Fruit fly (Drosophila melanogaster) whole organism, pupa: Measurements from ENCODE around the gene CG13898.

Source experiments
- CG10348 ChIP-seq: fragments of 200-800 bp; sonication (Bioruptor generic); IDR thresholded peaks from 2 replicates; pipeline ENCODE4 v1.3.6; 2022; ENCODE audit warnings: missing biosample characterization, missing genetic modification characterization
- CG12605 ChIP-seq: fragments of 200-800 bp; sonication (Bioruptor generic); IDR thresholded peaks from 2 replicates; pipeline ENCODE4 v1.3.6; 2022; ENCODE audit warnings: missing biosample characterization, missing genetic modification characterization
- CG13204 ChIP-seq: fragments of 200-800 bp; sonication (Bioruptor generic); optimal IDR thresholded peaks from 2 replicates; lab custom pipeline; 2018; ENCODE audit warnings: missing biosample characterization, mild to moderate bottlenecking, missing genetic modification characterization, moderate library complexity
- CG14655 ChIP-seq: fragments of 200-800 bp; sonication (Bioruptor generic); optimal IDR thresholded peaks from 3 replicates; lab custom pipeline; 2017; ENCODE audit warnings: mild to moderate bottlenecking, missing biosample characterization, missing genetic modification reagents, missing genetic modification characterization
- CG15710 ChIP-seq: fragments of 200-800 bp; sonication (Bioruptor generic); optimal IDR thresholded peaks from 2 replicates; lab custom pipeline; 2018; ENCODE audit warnings: missing biosample characterization, mild to moderate bottlenecking, missing genetic modification characterization, moderate library complexity
- CG17806 ChIP-seq: fragments of 200-800 bp; sonication (Bioruptor generic); optimal IDR thresholded peaks from 2 replicates; lab custom pipeline; 2018; ENCODE audit warnings: missing biosample characterization, mild to moderate bottlenecking, missing genetic modification characterization, moderate library complexity
- CG32121 ChIP-seq: fragments of 200-800 bp; sonication (Bioruptor generic); IDR thresholded peaks from 2 replicates; pipeline ENCODE4 v1.3.6; 2022; ENCODE audit warnings: missing biosample characterization, missing genetic modification characterization
- CG34367 ChIP-seq: fragments of 200-800 bp; sonication (Bioruptor generic); optimal IDR thresholded peaks from 2 replicates; lab custom pipeline; 2018; ENCODE audit warnings: missing biosample characterization, mild to moderate bottlenecking, missing genetic modification characterization
- CG4496 ChIP-seq: fragments of 200-800 bp; sonication (Bioruptor generic); IDR thresholded peaks from 3 replicates; pipeline ENCODE4 v1.3.6; 2022; ENCODE audit warnings: missing biosample characterization, missing genetic modification characterization
- CG8159 ChIP-seq: fragments of 200-800 bp; sonication (Bioruptor generic); optimal IDR thresholded peaks from 3 replicates; lab custom pipeline; 2018; ENCODE audit warnings: missing biosample characterization, mild to moderate bottlenecking, missing genetic modification characterization, moderate library complexity
- CG8301 ChIP-seq: fragments of 200-800 bp; sonication (Bioruptor generic); optimal IDR thresholded peaks from 2 replicates; lab custom pipeline; 2018; ENCODE audit warnings: missing biosample characterization, mild to moderate bottlenecking, missing genetic modification characterization
- CG9948 ChIP-seq: fragments of 200-800 bp; sonication (Bioruptor generic); optimal IDR thresholded peaks from 2 replicates; lab custom pipeline; 2018; ENCODE audit warnings: missing biosample characterization, mild to moderate bottlenecking, missing genetic modification characterization, moderate library complexity
- D1 ChIP-seq: fragments of 200-800 bp; sonication (Bioruptor generic); optimal IDR thresholded peaks from 2 replicates; lab custom pipeline; 2018; ENCODE audit warnings: missing biosample characterization, mild to moderate bottlenecking, missing genetic modification characterization, moderate library complexity
- EcR ChIP-seq: fragments of 200-800 bp; sonication (Bioruptor generic); optimal IDR thresholded peaks from 3 replicates; lab custom pipeline; 2019; ENCODE audit warnings: missing biosample characterization, missing genetic modification characterization, mild to moderate bottlenecking, moderate library complexity, missing genetic modification reagents
- Ets98B ChIP-seq: fragments of 200-800 bp; sonication (Bioruptor generic); IDR thresholded peaks from 2 replicates; pipeline ENCODE4 v1.3.6; 2022; ENCODE audit warnings: missing biosample characterization, missing genetic modification characterization
- Pif1A ChIP-seq: fragments of 200-800 bp; sonication (Bioruptor generic); optimal IDR thresholded peaks from 3 replicates; lab custom pipeline; 2016; ENCODE audit warnings: missing biosample characterization, missing genetic modification characterization
- Pif1B ChIP-seq: fragments of 200-800 bp; sonication (Bioruptor generic); optimal IDR thresholded peaks from 3 replicates; lab custom pipeline; 2016; ENCODE audit warnings: missing biosample characterization, missing genetic modification characterization
- Snoo ChIP-seq: fragments of 200-800 bp; sonication (Bioruptor generic); optimal IDR thresholded peaks from 3 replicates; lab custom pipeline; 2017; ENCODE audit warnings: missing biosample characterization, mild to moderate bottlenecking, missing genetic modification characterization, inconsistent platforms
- fd96Ca ChIP-seq: fragments of 200-800 bp; sonication (Bioruptor generic); IDR thresholded peaks from 3 replicates; pipeline ENCODE4 v1.3.6; 2022; ENCODE audit warnings: missing biosample characterization, missing genetic modification characterization
- gl ChIP-seq: fragments of 200-800 bp; sonication (Bioruptor generic); optimal IDR thresholded peaks from 2 replicates; lab custom pipeline; 2018; ENCODE audit warnings: missing biosample characterization, mild to moderate bottlenecking, missing genetic modification characterization
- rn ChIP-seq: fragments of 200-800 bp; sonication (Bioruptor generic); IDR thresholded peaks from 2 replicates; pipeline ENCODE4 v1.3.6; 2022; ENCODE audit warnings: missing biosample characterization, missing genetic modification characterization

CG13898 gene

DNA sequence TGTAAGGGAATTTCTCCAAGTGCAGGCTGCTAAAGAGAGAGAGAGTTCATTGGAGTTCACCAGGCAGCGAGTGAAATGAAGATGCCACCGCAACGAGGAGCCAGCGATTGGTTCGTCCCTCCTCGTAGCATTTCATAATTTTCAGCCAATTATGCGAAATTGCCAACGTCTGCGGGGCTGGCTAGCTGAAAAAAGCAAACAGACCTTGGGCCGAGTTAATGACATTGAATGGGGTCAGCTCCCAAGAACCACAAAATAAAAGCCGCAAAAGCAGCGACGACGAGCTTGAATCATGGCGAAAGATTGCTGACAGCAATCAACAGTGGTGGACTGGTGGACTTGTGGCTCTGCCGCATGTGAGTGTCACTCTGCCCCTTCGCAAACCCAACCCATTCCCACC lies 19.7 kb upstream of the CG13898 start:
- no peak for TF ChIP-seq CG12605
- no peak for TF ChIP-seq D1 (tag; lab: Kevin White, UChicago)
- TF ChIP-seq EcR (GFP tag; lab: Kevin White, UChicago): peak; percentile 90

DNA sequence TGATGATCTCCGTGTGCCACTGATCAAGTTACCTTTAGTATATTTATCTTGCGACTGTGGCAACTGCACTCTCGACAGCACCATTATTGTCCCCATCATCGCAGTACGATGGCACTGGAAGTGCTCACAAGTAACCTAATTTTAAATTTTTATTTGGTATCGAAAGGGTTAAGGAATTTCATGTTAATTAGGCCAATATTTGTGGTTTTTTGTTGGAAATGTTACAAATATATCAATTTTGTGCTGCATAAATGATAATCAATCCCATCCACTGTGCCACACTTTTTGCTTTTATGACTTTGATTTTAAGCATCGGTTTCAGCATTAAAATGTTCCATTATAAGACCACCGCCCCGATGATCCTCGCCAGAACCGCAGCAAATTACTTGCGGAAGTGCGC lies 18.8 kb upstream of the CG13898 start:
- TF ChIP-seq CG15710 (tag; lab: Kevin White, UChicago) (peak; percentile 77), CG8159 (tag; lab: Kevin White, UChicago) (peak; percentile 82), gl (tag; lab: Kevin White, UChicago) (peak; percentile 56), rn (no peak), EcR (GFP tag; lab: Kevin White, UChicago) (no peak), Snoo (peak; percentile 67), CG9948 (tag; lab: Kevin White, UChicago) (peak; percentile 70), CG17806 (tag; lab: Kevin White, UChicago) (peak; percentile 78), CG34367 (tag; lab: Kevin White, UChicago) (peak; percentile 64), D1 (tag; lab: Kevin White, UChicago) (peak; percentile 53), CG14655 (peak; percentile 70), fd96Ca (peak; percentile 61), Pif1A (GFP tag; lab: Kevin White, UChicago) (peak; percentile 61), CG12605 (0 out of 2 replicates have a peak, but pooled peaks have one; percentile 45), CG8301 (peak; percentile 61), CG32121 (GFP tag; lab: Robert Waterston, UW) (no peak), CG10348 (GFP tag; lab: Robert Waterston, UW) (no peak), CG4496 (GFP tag; lab: Robert Waterston, UW) (peak; percentile 70), Pif1B (GFP tag; lab: Kevin White, UChicago) (peak; percentile 70)

- peak; percentile 83 for TF ChIP-seq CG9948 (tag; lab: Kevin White, UChicago)
- peak; percentile 75 for TF ChIP-seq EcR (GFP tag; lab: Kevin White, UChicago)
- peak; percentile 67 for TF ChIP-seq CG34367 (tag; lab: Kevin White, UChicago)
- peak; percentile 57 for TF ChIP-seq rn
- TF ChIP-seq CG32121 (GFP tag; lab: Robert Waterston, UW): peak; percentile 46; the same call in 1 of the 2 replicates
- peak; percentile 82 for TF ChIP-seq Pif1B (GFP tag; lab: Kevin White, UChicago)
- TF ChIP-seq Pif1A (GFP tag; lab: Kevin White, UChicago): peak; percentile 78
- TF ChIP-seq CG8159 (tag; lab: Kevin White, UChicago): peak; percentile 89
- peak; percentile 11 for TF ChIP-seq CG13204 (GFP tag; lab: Kevin White, UChicago)
- TF ChIP-seq CG14655: peak; percentile 85
- peak; percentile 67 for TF ChIP-seq gl (tag; lab: Kevin White, UChicago)
- TF ChIP-seq Ets98B (GFP tag; lab: Robert Waterston, UW): peak; percentile 66
- peak; percentile 86 for TF ChIP-seq Snoo
- TF ChIP-seq D1 (tag; lab: Kevin White, UChicago): peak; percentile 66
- peak; percentile 81; the same call in 2 of the 3 replicates for TF ChIP-seq fd96Ca
- peak; percentile 76 for TF ChIP-seq CG8301
- TF ChIP-seq CG4496 (GFP tag; lab: Robert Waterston, UW): peak; percentile 80
- TF ChIP-seq CG15710 (tag; lab: Kevin White, UChicago): peak; percentile 71
- TF ChIP-seq CG10348 (GFP tag; lab: Robert Waterston, UW): no peak
- peak; percentile 90 for TF ChIP-seq CG17806 (tag; lab: Kevin White, UChicago)
- TF ChIP-seq CG12605: peak; percentile 69; the same call in 1 of the 2 replicates
These were observed 18.1 kb upstream of the CG13898 start for dm6 chr3L:821951-822350.

- TF ChIP-seq rn (0 out of 2 replicates have a peak, but pooled peaks have one; percentile 18), CG14655 (no peak), EcR (GFP tag; lab: Kevin White, UChicago) (no peak), CG8159 (tag; lab: Kevin White, UChicago) (no peak), fd96Ca (peak; percentile 37; the same call in 1 of the 3 replicates), Ets98B (GFP tag; lab: Robert Waterston, UW) (peak; percentile 38), CG4496 (GFP tag; lab: Robert Waterston, UW) (peak; percentile 19; the same call in 1 of the 3 replicates), CG34367 (tag; lab: Kevin White, UChicago) (no peak), CG9948 (tag; lab: Kevin White, UChicago) (peak; percentile 1), CG13204 (GFP tag; lab: Kevin White, UChicago) (no peak), CG15710 (tag; lab: Kevin White, UChicago) (no peak), Snoo (no peak), D1 (tag; lab: Kevin White, UChicago) (no peak)
These were observed 17.2 kb upstream of the CG13898 start for dm6 chr3L:820975-821598.

dm6 chr3L:820332-820731 lies 16.5 kb upstream of the CG13898 start:
- TF ChIP-seq CG10348 (GFP tag; lab: Robert Waterston, UW): peak; percentile 49; the same call in 1 of the 2 replicates
- peak; percentile 78 for TF ChIP-seq CG8301
- peak; percentile 84 for TF ChIP-seq CG8159 (tag; lab: Kevin White, UChicago)
- TF ChIP-seq Pif1A (GFP tag; lab: Kevin White, UChicago): peak; percentile 84
- peak; percentile 89 for TF ChIP-seq fd96Ca
- peak; percentile 48; the same call in 1 of the 2 replicates for TF ChIP-seq rn
- peak; percentile 92 for TF ChIP-seq Pif1B (GFP tag; lab: Kevin White, UChicago)
- TF ChIP-seq CG12605: peak; percentile 80
- TF ChIP-seq CG9948 (tag; lab: Kevin White, UChicago): peak; percentile 83
- TF ChIP-seq D1 (tag; lab: Kevin White, UChicago): peak; percentile 12
- TF ChIP-seq Snoo: peak; percentile 91
- TF ChIP-seq CG17806 (tag; lab: Kevin White, UChicago): peak; percentile 87
- peak; percentile 87 for TF ChIP-seq CG14655
- peak; percentile 12 for TF ChIP-seq EcR (GFP tag; lab: Kevin White, UChicago)
- peak; percentile 79 for TF ChIP-seq CG13204 (GFP tag; lab: Kevin White, UChicago)
- peak; percentile 85 for TF ChIP-seq CG15710 (tag; lab: Kevin White, UChicago)
- peak; percentile 87 for TF ChIP-seq Ets98B (GFP tag; lab: Robert Waterston, UW)
- peak; percentile 95 for TF ChIP-seq CG4496 (GFP tag; lab: Robert Waterston, UW)
- peak; percentile 55 for TF ChIP-seq gl (tag; lab: Kevin White, UChicago)
- peak; percentile 74 for TF ChIP-seq CG34367 (tag; lab: Kevin White, UChicago)
- TF ChIP-seq CG32121 (GFP tag; lab: Robert Waterston, UW): peak; percentile 86
